Worm (Caenorhabditis elegans) whole organism, young adult: ENCODE data around the gene ints-9.

ENCODE experiments used
- F57C9.4 ChIP-seq: sonication (generic microtip); optimal IDR thresholded peaks from 2 replicates; lab custom pipeline; 2017; ENCODE audit warnings: mild to moderate bottlenecking, missing genetic modification characterization, missing compliant biosample characterization
- fkh-3 ChIP-seq: sonication (generic microtip); optimal IDR thresholded peaks from 2 replicates; lab custom pipeline; 2016; ENCODE audit warnings: mild to moderate bottlenecking, missing genetic modification characterization, missing compliant biosample characterization
- him-1 ChIP-seq: sonication (generic microtip); optimal IDR thresholded peaks from 2 replicates; lab custom pipeline; 2016; ENCODE audit warnings: missing genotype, missing genetic modification reagents, missing genetic modification characterization, missing compliant biosample characterization
- let-526 ChIP-seq: fragments of 200-800 bp; sonication (Bioruptor generic); IDR thresholded peaks from 2 replicates; pipeline ENCODE4 v1.3.6; 2022; ENCODE audit warnings: missing genetic modification reagents, missing genetic modification characterization, missing compliant biosample characterization
- lin-26 ChIP-seq: fragments of 200-800 bp; sonication (Bioruptor generic); IDR thresholded peaks from 2 replicates; pipeline ENCODE4 v1.3.6; 2022; ENCODE audit warnings: missing genetic modification reagents, missing genetic modification characterization, missing compliant biosample characterization

DNA sequence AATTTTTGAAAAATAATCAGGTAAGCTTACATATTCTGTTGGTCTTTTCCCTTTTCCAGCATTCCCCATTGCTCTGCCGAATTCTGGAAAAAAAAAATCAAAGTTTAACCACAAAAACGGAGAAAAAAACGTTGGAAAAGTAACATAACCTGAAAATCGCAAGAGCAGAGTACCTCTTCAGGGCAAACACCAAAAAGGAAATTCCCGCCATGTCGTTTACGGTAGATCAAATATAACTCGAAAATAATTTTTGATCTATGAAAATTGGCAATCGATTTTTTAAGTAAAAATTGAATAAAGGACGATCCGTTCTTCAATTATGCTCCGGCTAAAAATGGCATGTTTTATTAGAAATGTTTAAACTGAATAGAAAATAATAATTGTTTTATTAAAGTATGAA is 27.8 kb downstream of the ints-9 start, which contains the start of gene C50E3.11:
- TF ChIP-seq him-1 (tag; lab: Kevin White, UChicago) = no peak
- no peak for TF ChIP-seq lin-26 (GFP tag; lab: Robert Waterston, UW)
- TF ChIP-seq fkh-3 = no peak
- no peak for TF ChIP-seq F57C9.4
- no peak for TF ChIP-seq let-526
